Fruit fly (Drosophila melanogaster): ENCODE measurements around the gene CG34308.

CG34308 gene

dm6 chr3R:13063746-13064592, 25.1 kb upstream of the CG34308 start (continued):
- TF ChIP-seq Dfd (GFP tag; optimal IDR thresholded peaks at IDR 0.05) = peak in 1 of 2 experiments; percentile 78
- TF ChIP-seq CG34376 (GFP tag; optimal IDR thresholded peaks at IDR 0.05) = no peak
- TF ChIP-seq CG8089 (GFP tag; optimal IDR thresholded peaks at IDR 0.05) = no peak
- TF ChIP-seq CG10959 (GFP tag; IDR thresholded peaks at IDR 0.05) = peak; percentile 31; the same call in 1 of the 2 replicates
- TF ChIP-seq Spps (tag; optimal IDR thresholded peaks at IDR 0.05) = no peak
- no peak for TF ChIP-seq salm (tag; optimal IDR thresholded peaks at IDR 0.05)
- no peak; the same call in 1 of the 2 replicates for TF ChIP-seq bbx (GFP tag; IDR thresholded peaks at IDR 0.05; ENCODE audit: partially characterized antibody)
- TF ChIP-seq sens-2 (GFP tag; IDR thresholded peaks at IDR 0.05) = no peak
- TF ChIP-seq CG12071 (GFP tag; optimal IDR thresholded peaks at IDR 0.05) = no peak
- TF ChIP-seq knrl (GFP tag; IDR thresholded peaks at IDR 0.05; ENCODE audit: partially characterized antibody) = peak; percentile 43; the same call in 2 of the 3 replicates
- TF ChIP-seq Sry-β (GFP tag; optimal IDR thresholded peaks at IDR 0.05) = no peak
- no peak for TF ChIP-seq CG14860 (GFP tag; IDR thresholded peaks at IDR 0.05; ENCODE audit: partially characterized antibody)
- TF ChIP-seq Dip3 (GFP tag; optimal IDR thresholded peaks at IDR 0.05) = no peak
- no peak for TF ChIP-seq Ssrp (tag; optimal IDR thresholded peaks at IDR 0.05)
- TF ChIP-seq CG5245 (GFP tag; optimal IDR thresholded peaks at IDR 0.05) = no peak
- TF ChIP-seq nom (GFP tag; optimal IDR thresholded peaks at IDR 0.05) = no peak
- no peak for TF ChIP-seq CG4424 (GFP tag; optimal IDR thresholded peaks at IDR 0.05)
- no peak for TF ChIP-seq crp (GFP tag; optimal IDR thresholded peaks at IDR 0.05)
- no peak for TF ChIP-seq CkIIα-i1 (GFP tag; IDR thresholded peaks at IDR 0.05)
- peak; percentile 100 for TF ChIP-seq CG8478 (optimal IDR thresholded peaks at IDR 0.05)
- no peak for TF ChIP-seq CG10267 (tag; optimal IDR thresholded peaks at IDR 0.05)
- no peak for TF ChIP-seq CG11695 (GFP tag; IDR thresholded peaks at IDR 0.05)
- no peak for TF ChIP-seq HLH54F (GFP tag; optimal IDR thresholded peaks at IDR 0.05)
- TF ChIP-seq CG11398 (GFP tag; optimal IDR thresholded peaks at IDR 0.05) = no peak
- TF ChIP-seq tgo (GFP tag; IDR thresholded peaks at IDR 0.05) = peak; percentile 32; the same call in 1 of the 3 replicates
- peak; percentile 100 for TF ChIP-seq Nf-YB (GFP tag; optimal IDR thresholded peaks at IDR 0.05)
- peak; percentile 48 for TF ChIP-seq CG9727 (GFP tag; optimal IDR thresholded peaks at IDR 0.05)
- TF ChIP-seq CG2120 (GFP tag; optimal IDR thresholded peaks at IDR 0.05) = no peak
- no peak for TF ChIP-seq fd64A (GFP tag; optimal IDR thresholded peaks at IDR 0.05)
- TF ChIP-seq dpn (GFP tag; optimal IDR thresholded peaks at IDR 0.05) = no peak
- no peak for TF ChIP-seq CG2129 (GFP tag; IDR thresholded peaks at IDR 0.05; ENCODE audit: partially characterized antibody)
- TF ChIP-seq Eip74EF (GFP tag; optimal IDR thresholded peaks at IDR 0.05) = peak in 1 of 2 experiments; percentile 86
- no peak for TF ChIP-seq mam (GFP tag; optimal IDR thresholded peaks at IDR 0.05)
- no peak for TF ChIP-seq trem (tag; optimal IDR thresholded peaks at IDR 0.05)
- TF ChIP-seq CG18262 (tag; optimal IDR thresholded peaks at IDR 0.05) = peak; percentile 7
- TF ChIP-seq Oli (tag; optimal IDR thresholded peaks at IDR 0.05) = no peak
- TF ChIP-seq sim (GFP tag; IDR thresholded peaks at IDR 0.05) = no peak
- peak in 2 of 3 experiments; percentile 1 to 91 for TF ChIP-seq lola (GFP tag; optimal IDR thresholded peaks at IDR 0.05)
- TF ChIP-seq Hand (GFP tag; optimal IDR thresholded peaks at IDR 0.05) = no peak
- peak; percentile 10 for TF ChIP-seq CG2116 (GFP tag; optimal IDR thresholded peaks at IDR 0.05)
- peak; percentile 53; the same call in 1 of the 2 replicates for TF ChIP-seq CG42726 (GFP tag; IDR thresholded peaks at IDR 0.05; ENCODE audit: partially characterized antibody)
- peak; percentile 19 for TF ChIP-seq HmgZ (tag; optimal IDR thresholded peaks at IDR 0.05)
- TF ChIP-seq CG3847 (GFP tag; IDR thresholded peaks at IDR 0.05) = no peak
- no peak for TF ChIP-seq CG30431 (GFP tag; optimal IDR thresholded peaks at IDR 0.05)
- no peak for TF ChIP-seq lab (GFP tag; optimal IDR thresholded peaks at IDR 0.05)
- TF ChIP-seq zf30C (GFP tag; optimal IDR thresholded peaks at IDR 0.05) = peak; percentile 66
- TF ChIP-seq Kr (GFP tag; optimal IDR thresholded peaks at IDR 0.05) = no peak
- TF ChIP-seq kay (GFP tag; optimal IDR thresholded peaks at IDR 0.05) = no peak

All from whole organism, embryonic.